Worm (Caenorhabditis elegans) whole organism, mixed stage, embryonic: Measurements from ENCODE around the gene C09F12.3.

Experiments
- blmp-1 ChIP-seq: fragments of 150-350 bp; optimal IDR thresholded peaks from 2 replicates; lab custom pipeline; 2014; ENCODE audit warnings: missing biosample characterization, missing genetic modification characterization
- elt-3 ChIP-seq: fragments of 150-350 bp; optimal IDR thresholded peaks from 2 replicates; lab custom pipeline; 2014; ENCODE audit warnings: missing biosample characterization, missing genetic modification characterization
- lin-13 ChIP-seq: fragments of 150-350 bp; optimal IDR thresholded peaks from 2 replicates; lab custom pipeline; 2014; ENCODE audit warnings: missing biosample characterization, missing genetic modification characterization
- nhr-237 ChIP-seq: fragments of 150-350 bp; optimal IDR thresholded peaks from 2 replicates; lab custom pipeline; 2014; ENCODE audit warnings: missing biosample characterization, missing genetic modification characterization
- nhr-28 ChIP-seq: fragments of 150-350 bp; optimal IDR thresholded peaks from 2 replicates; lab custom pipeline; 2014; ENCODE audit warnings: missing biosample characterization, missing genetic modification characterization
- nhr-76 ChIP-seq: sonication (generic microtip); optimal IDR thresholded peaks from 2 replicates; lab custom pipeline; 2017; ENCODE audit warnings: missing biosample characterization, missing genetic modification characterization
- snpc-4 ChIP-seq: fragments of 150-350 bp; optimal IDR thresholded peaks from 2 replicates; lab custom pipeline; 2014; ENCODE audit warnings: missing biosample characterization, missing genetic modification characterization
- unc-62 ChIP-seq: fragments of 150-350 bp; optimal IDR thresholded peaks from 2 replicates; lab custom pipeline; 2014; ENCODE audit warnings: missing biosample characterization, missing genetic modification reagents, missing genetic modification characterization

- TF ChIP-seq lin-13 (tag; lab: Kevin White, UChicago) (no peak), blmp-1 (tag; lab: Kevin White, UChicago) (no peak), snpc-4 (tag; lab: Kevin White, UChicago) (no peak), nhr-76 (tag; lab: Kevin White, UChicago) (no peak), nhr-28 (tag; lab: Kevin White, UChicago) (no peak), nhr-237 (tag; lab: Kevin White, UChicago) (no peak), elt-3 (tag; lab: Kevin White, UChicago) (no peak), unc-62 (GFP tag; lab: Kevin White, UChicago) (no peak)
Measured at ce11 chrX:11085162-11085561, 42.5 kb upstream of the C09F12.3 start, which contains the start of gene W04G3.7.
